Worm (Caenorhabditis elegans) whole organism, L4/young adult: ENCODE measurements around the gene glb-16.

ENCODE experiments used
- W03F9.2 ChIP-seq: fragments of 150-350 bp; optimal IDR thresholded peaks from 2 replicates; lab custom pipeline; 2014; ENCODE audit warnings: missing biosample characterization, missing genetic modification characterization
- him-1 ChIP-seq: sonication (generic microtip); optimal IDR thresholded peaks from 2 replicates; lab custom pipeline; 2016; ENCODE audit warnings: missing genotype, missing genetic modification reagents, missing genetic modification characterization, missing compliant biosample characterization

ce11 chrX:7587741-7588235, 47.9 kb upstream of the glb-16 start:
- TF ChIP-seq him-1 = no peak
- TF ChIP-seq W03F9.2 (tag; lab: Kevin White, UChicago) = no peak
